Fruit fly (Drosophila melanogaster) whole organism, pupa: ENCODE results near the gene hep.

Experiments
- CG10348 ChIP-seq: fragments of 200-800 bp; sonication (Bioruptor generic); IDR thresholded peaks from 2 replicates; pipeline ENCODE4 v1.3.6; 2022; ENCODE audit warnings: missing biosample characterization, missing genetic modification characterization
- CG12605 ChIP-seq: fragments of 200-800 bp; sonication (Bioruptor generic); IDR thresholded peaks from 2 replicates; pipeline ENCODE4 v1.3.6; 2022; ENCODE audit warnings: missing biosample characterization, missing genetic modification characterization
- CG13204 ChIP-seq: fragments of 200-800 bp; sonication (Bioruptor generic); optimal IDR thresholded peaks from 2 replicates; lab custom pipeline; 2018; ENCODE audit warnings: missing biosample characterization, mild to moderate bottlenecking, missing genetic modification characterization, moderate library complexity
- CG14655 ChIP-seq: fragments of 200-800 bp; sonication (Bioruptor generic); optimal IDR thresholded peaks from 3 replicates; lab custom pipeline; 2017; ENCODE audit warnings: mild to moderate bottlenecking, missing biosample characterization, missing genetic modification reagents, missing genetic modification characterization
- CG15710 ChIP-seq: fragments of 200-800 bp; sonication (Bioruptor generic); optimal IDR thresholded peaks from 2 replicates; lab custom pipeline; 2018; ENCODE audit warnings: missing biosample characterization, mild to moderate bottlenecking, missing genetic modification characterization, moderate library complexity
- CG17806 ChIP-seq: fragments of 200-800 bp; sonication (Bioruptor generic); optimal IDR thresholded peaks from 2 replicates; lab custom pipeline; 2018; ENCODE audit warnings: missing biosample characterization, mild to moderate bottlenecking, missing genetic modification characterization, moderate library complexity
- CG32121 ChIP-seq: fragments of 200-800 bp; sonication (Bioruptor generic); IDR thresholded peaks from 2 replicates; pipeline ENCODE4 v1.3.6; 2022; ENCODE audit warnings: missing biosample characterization, missing genetic modification characterization
- CG34367 ChIP-seq: fragments of 200-800 bp; sonication (Bioruptor generic); optimal IDR thresholded peaks from 2 replicates; lab custom pipeline; 2018; ENCODE audit warnings: missing biosample characterization, mild to moderate bottlenecking, missing genetic modification characterization
- CG4496 ChIP-seq: fragments of 200-800 bp; sonication (Bioruptor generic); IDR thresholded peaks from 3 replicates; pipeline ENCODE4 v1.3.6; 2022; ENCODE audit warnings: missing biosample characterization, missing genetic modification characterization
- CG8159 ChIP-seq: fragments of 200-800 bp; sonication (Bioruptor generic); optimal IDR thresholded peaks from 3 replicates; lab custom pipeline; 2018; ENCODE audit warnings: missing biosample characterization, mild to moderate bottlenecking, missing genetic modification characterization, moderate library complexity
- CG8301 ChIP-seq: fragments of 200-800 bp; sonication (Bioruptor generic); optimal IDR thresholded peaks from 2 replicates; lab custom pipeline; 2018; ENCODE audit warnings: missing biosample characterization, mild to moderate bottlenecking, missing genetic modification characterization
- CG9948 ChIP-seq: fragments of 200-800 bp; sonication (Bioruptor generic); optimal IDR thresholded peaks from 2 replicates; lab custom pipeline; 2018; ENCODE audit warnings: missing biosample characterization, mild to moderate bottlenecking, missing genetic modification characterization, moderate library complexity
- D1 ChIP-seq: fragments of 200-800 bp; sonication (Bioruptor generic); optimal IDR thresholded peaks from 2 replicates; lab custom pipeline; 2018; ENCODE audit warnings: missing biosample characterization, mild to moderate bottlenecking, missing genetic modification characterization, moderate library complexity
- EcR ChIP-seq: fragments of 200-800 bp; sonication (Bioruptor generic); optimal IDR thresholded peaks from 3 replicates; lab custom pipeline; 2019; ENCODE audit warnings: missing biosample characterization, missing genetic modification characterization, mild to moderate bottlenecking, moderate library complexity, missing genetic modification reagents
- Ets98B ChIP-seq: fragments of 200-800 bp; sonication (Bioruptor generic); IDR thresholded peaks from 2 replicates; pipeline ENCODE4 v1.3.6; 2022; ENCODE audit warnings: missing biosample characterization, missing genetic modification characterization
- Pif1A ChIP-seq: fragments of 200-800 bp; sonication (Bioruptor generic); optimal IDR thresholded peaks from 3 replicates; lab custom pipeline; 2016; ENCODE audit warnings: missing biosample characterization, missing genetic modification characterization
- Pif1B ChIP-seq: fragments of 200-800 bp; sonication (Bioruptor generic); optimal IDR thresholded peaks from 3 replicates; lab custom pipeline; 2016; ENCODE audit warnings: missing biosample characterization, missing genetic modification characterization
- Snoo ChIP-seq: fragments of 200-800 bp; sonication (Bioruptor generic); optimal IDR thresholded peaks from 3 replicates; lab custom pipeline; 2017; ENCODE audit warnings: missing biosample characterization, mild to moderate bottlenecking, missing genetic modification characterization, inconsistent platforms
- fd96Ca ChIP-seq: fragments of 200-800 bp; sonication (Bioruptor generic); IDR thresholded peaks from 3 replicates; pipeline ENCODE4 v1.3.6; 2022; ENCODE audit warnings: missing biosample characterization, missing genetic modification characterization
- gl ChIP-seq: fragments of 200-800 bp; sonication (Bioruptor generic); optimal IDR thresholded peaks from 2 replicates; lab custom pipeline; 2018; ENCODE audit warnings: missing biosample characterization, mild to moderate bottlenecking, missing genetic modification characterization
- rn ChIP-seq: fragments of 200-800 bp; sonication (Bioruptor generic); IDR thresholded peaks from 2 replicates; pipeline ENCODE4 v1.3.6; 2022; ENCODE audit warnings: missing biosample characterization, missing genetic modification characterization

The hep gene

DNA sequence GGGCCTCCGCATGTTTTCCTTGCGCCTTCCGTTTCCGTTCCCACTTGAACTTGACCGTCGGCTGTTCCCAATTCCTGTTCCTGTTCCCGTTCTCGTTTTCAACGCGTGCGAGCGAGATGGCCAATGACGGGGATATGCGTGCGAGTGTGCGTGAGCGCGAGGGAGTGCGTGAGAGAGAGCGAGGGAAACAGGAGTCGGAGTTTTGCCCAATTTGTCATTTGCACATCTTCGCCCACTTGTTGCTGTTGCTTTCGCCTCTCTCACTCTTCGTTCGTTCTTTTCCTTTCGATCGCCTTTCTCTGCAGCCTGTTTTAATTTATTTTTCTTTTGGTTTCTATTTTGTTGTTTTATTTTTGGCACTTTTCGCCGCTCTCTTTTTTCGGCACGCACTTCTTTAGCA lies 21.6 kb upstream of the hep start:
- no peak for TF ChIP-seq CG9948 (tag; lab: Kevin White, UChicago)
- no peak for TF ChIP-seq CG8159 (tag; lab: Kevin White, UChicago)
- TF ChIP-seq D1 (tag; lab: Kevin White, UChicago): no peak
- no peak; the same call in 1 of the 2 replicates for TF ChIP-seq Ets98B (GFP tag; lab: Robert Waterston, UW)
- TF ChIP-seq CG32121 (GFP tag; lab: Robert Waterston, UW): no peak
- no peak for TF ChIP-seq rn (GFP tag; lab: Robert Waterston, UW)
- peak; percentile 52 for TF ChIP-seq CG13204 (GFP tag; lab: Kevin White, UChicago)
- no peak for TF ChIP-seq Snoo (tag; lab: Kevin White, UChicago)
- no peak for TF ChIP-seq gl (tag; lab: Kevin White, UChicago)
- TF ChIP-seq Pif1A (GFP tag; lab: Kevin White, UChicago): no peak
- TF ChIP-seq Pif1B: no peak
- TF ChIP-seq EcR: peak; percentile 47
- TF ChIP-seq CG34367 (tag; lab: Kevin White, UChicago): no peak
- TF ChIP-seq CG4496 (GFP tag; lab: Robert Waterston, UW): no peak
- peak; percentile 3 for TF ChIP-seq CG14655 (GFP tag; lab: Kevin White, UChicago)
- TF ChIP-seq CG12605 (GFP tag; lab: Robert Waterston, UW): peak; percentile 56; the same call in 1 of the 2 replicates
- TF ChIP-seq fd96Ca (GFP tag; lab: Robert Waterston, UW): no peak
- no peak for TF ChIP-seq CG15710 (tag; lab: Kevin White, UChicago)
- peak; percentile 26 for TF ChIP-seq CG8301 (tag; lab: Kevin White, UChicago)
- no peak for TF ChIP-seq CG10348 (GFP tag; lab: Robert Waterston, UW)
- no peak for TF ChIP-seq CG17806 (tag; lab: Kevin White, UChicago)

DNA sequence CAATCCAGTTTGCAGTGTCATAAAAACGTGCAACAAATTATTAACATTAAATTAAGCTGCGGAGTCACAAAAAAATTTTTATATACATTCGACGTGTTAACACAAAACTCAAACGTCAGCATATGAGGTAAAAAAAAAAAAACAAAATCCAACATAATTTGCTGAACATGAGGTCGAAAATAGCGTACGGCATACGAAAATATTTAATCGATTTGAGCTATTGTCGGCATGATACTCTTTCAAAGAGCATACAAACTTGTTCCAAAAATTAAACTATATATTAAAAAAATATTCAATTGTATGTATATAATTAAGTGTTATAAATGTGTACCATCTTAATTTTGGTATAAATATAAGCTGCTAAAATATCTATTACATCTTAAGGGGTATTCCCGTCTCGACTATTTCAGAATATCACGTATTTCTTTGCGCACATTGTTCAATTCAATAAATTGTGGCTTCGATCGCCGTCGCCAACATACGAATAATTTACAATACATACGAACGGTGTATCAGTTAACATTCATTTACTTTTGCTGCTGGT lies 19.4 kb upstream of the hep start:
- TF ChIP-seq D1 (tag; lab: Kevin White, UChicago) (no peak), Ets98B (GFP tag; lab: Robert Waterston, UW) (no peak), CG32121 (GFP tag; lab: Robert Waterston, UW) (peak; percentile 11; the same call in 1 of the 2 replicates), CG4496 (GFP tag; lab: Robert Waterston, UW) (no peak), rn (GFP tag; lab: Robert Waterston, UW) (no peak), EcR (no peak)

DNA sequence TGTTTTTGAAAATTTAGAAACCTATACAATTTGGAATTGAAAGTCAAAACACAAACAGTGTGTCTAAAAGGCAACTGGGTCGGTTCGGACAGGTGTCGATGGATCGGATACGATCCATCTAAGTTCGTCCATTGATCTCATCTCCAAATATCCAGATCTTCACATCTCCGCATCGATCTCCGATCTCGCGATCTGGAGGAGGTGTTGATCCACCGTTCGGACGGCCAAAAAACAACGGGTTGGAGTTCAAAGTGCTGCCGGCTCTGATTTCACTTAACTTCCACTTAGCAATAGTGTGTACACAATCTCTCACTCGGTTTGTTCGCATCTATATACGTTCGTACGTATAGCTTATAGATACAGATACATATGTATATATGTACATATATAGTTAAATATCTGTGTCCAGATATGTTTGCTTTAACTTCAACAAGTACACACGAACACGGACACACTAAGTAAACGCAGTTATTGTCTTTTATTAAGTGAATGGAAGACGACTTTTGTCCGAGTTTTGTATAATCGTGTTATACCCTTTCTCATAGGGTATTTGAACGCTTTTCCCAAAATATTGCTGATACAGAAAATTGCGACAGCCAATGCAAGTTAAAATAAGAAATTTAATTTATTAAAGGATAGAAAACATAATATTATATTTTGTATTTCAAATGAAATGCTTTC lies 18.1 kb upstream of the hep start, which contains the start of gene Fer3HCH:
Fer3HCH (minus strand) TSS at position 51 of the 681 bp plus-strand sequence.
- TF ChIP-seq Ets98B (GFP tag; lab: Robert Waterston, UW) (peak; percentile 8; the same call in 1 of the 2 replicates), CG10348 (GFP tag; lab: Robert Waterston, UW) (no peak), CG15710 (tag; lab: Kevin White, UChicago) (peak; percentile 9), fd96Ca (GFP tag; lab: Robert Waterston, UW) (no peak), CG14655 (GFP tag; lab: Kevin White, UChicago) (peak; percentile 21), gl (tag; lab: Kevin White, UChicago) (peak; percentile 39), CG8159 (tag; lab: Kevin White, UChicago) (peak; percentile 26)

DNA sequence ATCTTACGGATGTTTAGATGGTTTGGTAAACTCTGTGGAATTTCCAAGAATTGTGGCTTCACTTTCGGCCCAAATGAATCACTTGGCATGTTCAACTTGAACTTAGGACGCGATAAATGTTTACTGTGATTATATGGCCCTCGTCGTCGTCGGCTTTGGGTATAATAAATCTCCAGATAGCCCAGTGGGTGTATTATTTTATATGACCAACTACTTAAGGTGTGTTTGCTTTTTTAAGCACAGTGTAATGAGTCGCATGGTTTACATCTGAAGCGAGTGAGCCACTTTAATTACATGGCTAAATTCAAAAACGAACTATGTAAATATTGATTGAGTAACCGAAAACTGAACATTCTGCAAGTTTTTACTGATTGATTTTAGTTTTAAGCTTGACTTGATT lies 15.0 kb upstream of the hep start:
- TF ChIP-seq rn (GFP tag; lab: Robert Waterston, UW) (no peak), CG14655 (GFP tag; lab: Kevin White, UChicago) (no peak), Snoo (tag; lab: Kevin White, UChicago) (no peak), CG8301 (tag; lab: Kevin White, UChicago) (no peak), CG12605 (GFP tag; lab: Robert Waterston, UW) (no peak), CG15710 (tag; lab: Kevin White, UChicago) (no peak), CG4496 (GFP tag; lab: Robert Waterston, UW) (no peak), CG32121 (GFP tag; lab: Robert Waterston, UW) (no peak), EcR (no peak), CG34367 (tag; lab: Kevin White, UChicago) (no peak)

DNA sequence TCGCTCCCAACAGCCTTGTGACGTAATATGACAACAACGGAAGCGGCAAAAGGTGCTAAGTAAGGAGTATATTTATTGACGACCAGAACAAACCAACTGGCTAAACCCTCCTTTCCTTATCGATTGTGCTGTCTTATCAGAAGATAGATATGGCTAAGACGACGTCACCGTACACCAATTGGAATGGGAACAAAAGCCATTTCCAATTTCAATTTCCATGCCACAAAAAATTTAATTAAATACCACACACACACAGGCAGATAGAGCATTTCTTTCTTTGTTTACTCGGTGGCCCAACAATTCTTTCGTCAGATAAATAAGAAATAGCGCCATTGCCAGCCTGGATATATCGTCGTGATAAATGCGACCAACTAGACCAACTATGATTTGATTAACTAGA lies 14.3 kb upstream of the hep start:
- no peak for TF ChIP-seq CG8159 (tag; lab: Kevin White, UChicago)
- TF ChIP-seq CG14655 (GFP tag; lab: Kevin White, UChicago): no peak
- no peak for TF ChIP-seq Pif1A (GFP tag; lab: Kevin White, UChicago)
- no peak for TF ChIP-seq EcR
- TF ChIP-seq CG32121 (GFP tag; lab: Robert Waterston, UW): no peak

DNA sequence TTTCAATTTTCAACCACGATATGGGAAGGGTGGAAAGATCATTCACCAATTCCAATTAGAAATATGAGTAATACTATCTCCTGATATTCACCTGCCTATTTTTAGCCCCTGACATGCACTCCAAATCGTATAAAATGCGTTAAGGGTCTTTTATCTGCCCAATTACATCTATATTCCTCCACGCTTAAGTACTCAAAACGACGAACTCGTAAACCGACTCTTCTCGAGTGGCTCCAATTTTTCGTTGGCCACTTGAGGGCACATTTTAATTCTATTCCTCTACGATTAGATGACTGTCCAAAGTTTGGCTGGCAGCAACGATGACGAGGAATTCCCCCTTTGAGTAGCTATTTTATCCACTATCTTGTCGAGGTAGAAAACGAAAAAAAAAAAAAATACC lies 11.6 kb upstream of the hep start:
- TF ChIP-seq CG15710 (tag; lab: Kevin White, UChicago) (no peak), D1 (tag; lab: Kevin White, UChicago) (no peak), CG13204 (GFP tag; lab: Kevin White, UChicago) (no peak), rn (GFP tag; lab: Robert Waterston, UW) (no peak), Ets98B (GFP tag; lab: Robert Waterston, UW) (no peak), Pif1B (no peak), CG4496 (GFP tag; lab: Robert Waterston, UW) (no peak), Pif1A (GFP tag; lab: Kevin White, UChicago) (no peak), CG17806 (tag; lab: Kevin White, UChicago) (no peak), CG14655 (GFP tag; lab: Kevin White, UChicago) (no peak), CG34367 (tag; lab: Kevin White, UChicago) (no peak), fd96Ca (GFP tag; lab: Robert Waterston, UW) (no peak), CG8159 (tag; lab: Kevin White, UChicago) (no peak), Snoo (tag; lab: Kevin White, UChicago) (no peak), CG10348 (GFP tag; lab: Robert Waterston, UW) (no peak), gl (tag; lab: Kevin White, UChicago) (no peak), EcR (no peak), CG12605 (GFP tag; lab: Robert Waterston, UW) (no peak), CG8301 (tag; lab: Kevin White, UChicago) (no peak)
